Fruit fly (Drosophila melanogaster): ENCODE results near the gene CG3345.

CG3345 gene

DNA sequence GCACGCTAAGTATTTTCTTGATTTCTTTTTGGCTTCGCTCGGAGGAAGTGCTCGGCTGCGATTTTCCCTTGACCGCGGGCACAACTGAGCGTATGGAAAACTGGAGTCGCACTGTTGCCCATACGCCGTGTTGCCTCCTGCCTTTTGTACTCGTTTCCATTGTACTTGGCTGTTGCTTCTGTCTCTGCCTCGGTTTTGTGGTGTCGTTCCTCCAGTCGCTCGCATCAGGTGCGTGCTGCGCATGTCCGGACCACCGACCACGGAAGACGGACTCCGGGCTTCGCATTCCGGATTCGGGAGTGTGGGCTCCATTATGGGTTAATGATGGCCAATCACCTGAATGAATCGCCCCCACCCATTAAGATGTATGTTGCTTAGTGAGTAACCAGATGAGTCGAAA, 22.8 kb downstream of the CG3345 start, which contains the start of gene CG3625 (continued):
- TF ChIP-seq CG4617 (GFP tag; optimal IDR thresholded peaks at IDR 0.05; ENCODE audit: borderline replicate concordance): no peak
- TF ChIP-seq hkb (optimal IDR thresholded peaks at IDR 0.05): no peak
- TF ChIP-seq hkb (GFP tag; IDR thresholded peaks at IDR 0.05): no peak
- TF ChIP-seq Meics (GFP tag; optimal IDR thresholded peaks at IDR 0.05): no peak
- TF ChIP-seq CG7556 (GFP tag; optimal IDR thresholded peaks at IDR 0.05): no peak
- TF ChIP-seq tup (GFP tag; optimal IDR thresholded peaks at IDR 0.05): no peak
- no peak for TF ChIP-seq Hr3 (GFP tag; optimal IDR thresholded peaks at IDR 0.05)
- no peak for TF ChIP-seq CG7357 (GFP tag; IDR thresholded peaks at IDR 0.05)
- TF ChIP-seq odd (GFP tag; optimal IDR thresholded peaks at IDR 0.05): no peak
- no peak for TF ChIP-seq CG12104 (GFP tag; optimal IDR thresholded peaks at IDR 0.05)
- TF ChIP-seq unc-4 (GFP tag; IDR thresholded peaks at IDR 0.05; ENCODE audit: partially characterized antibody): no peak
- no peak for TF ChIP-seq az2 (GFP tag; optimal IDR thresholded peaks at IDR 0.05)
- no peak for TF ChIP-seq CG1529 (GFP tag; optimal IDR thresholded peaks at IDR 0.05)
- no peak for TF ChIP-seq pita (GFP tag; optimal IDR thresholded peaks at IDR 0.05)
- no peak for TF ChIP-seq CG14441 (GFP tag; IDR thresholded peaks at IDR 0.05)
- TF ChIP-seq Ptx1 (GFP tag; IDR thresholded peaks at IDR 0.05): no peak
- TF ChIP-seq fu2 (GFP tag; optimal IDR thresholded peaks at IDR 0.05): no peak
- no peak for TF ChIP-seq Stat92E (GFP tag; optimal IDR thresholded peaks at IDR 0.05)
- no peak for TF ChIP-seq CG32767 (GFP tag; IDR thresholded peaks at IDR 0.05)
- TF ChIP-seq Nf-YC (tag; optimal IDR thresholded peaks at IDR 0.05): peak; percentile 49
- no peak for TF ChIP-seq Side (GFP tag; optimal IDR thresholded peaks at IDR 0.05)
- TF ChIP-seq CG2889 (GFP tag; IDR thresholded peaks at IDR 0.05): no peak
- TF ChIP-seq CG43689 (GFP tag; IDR thresholded peaks at IDR 0.05): no peak
- no peak for TF ChIP-seq Chrac-16 (GFP tag; optimal IDR thresholded peaks at IDR 0.05)
- no peak for TF ChIP-seq Gug (GFP tag; IDR thresholded peaks at IDR 0.05)
- peak; percentile 24; the same call in 1 of the 2 replicates for TF ChIP-seq Bgb (GFP tag; IDR thresholded peaks at IDR 0.05; ENCODE audit: partially characterized antibody)
- TF ChIP-seq D19A (tag; optimal IDR thresholded peaks at IDR 0.05): no peak
- no peak for TF ChIP-seq CG2202 (tag; optimal IDR thresholded peaks at IDR 0.05)
- TF ChIP-seq Doc3 (GFP tag; IDR thresholded peaks at IDR 0.05; ENCODE audit: partially characterized antibody): no peak
- TF ChIP-seq CG34224 (GFP tag; IDR thresholded peaks at IDR 0.05; ENCODE audit: partially characterized antibody): no peak
- TF ChIP-seq chif (GFP tag; optimal IDR thresholded peaks at IDR 0.05): no peak
- TF ChIP-seq gce (GFP tag; IDR thresholded peaks at IDR 0.05): no peak
- TF ChIP-seq Oli (tag; optimal IDR thresholded peaks at IDR 0.05): no peak
- no peak for TF ChIP-seq CG13624 (GFP tag; optimal IDR thresholded peaks at IDR 0.05)
- 0 out of 2 replicates have a peak, but pooled peaks have one; percentile 9 for TF ChIP-seq lmd (GFP tag; IDR thresholded peaks at IDR 0.05)
- TF ChIP-seq CG3407 (GFP tag; optimal IDR thresholded peaks at IDR 0.05): no peak
- TF ChIP-seq yki (optimal IDR thresholded peaks at IDR 0.05): no peak
- TF ChIP-seq dan (GFP tag; IDR thresholded peaks at IDR 0.05): no peak
- no peak for TF ChIP-seq psq (GFP tag; optimal IDR thresholded peaks at IDR 0.05)
- 0 out of 2 replicates have a peak, but pooled peaks have one; percentile 21 for TF ChIP-seq CG32532 (GFP tag; IDR thresholded peaks at IDR 0.05)
- TF ChIP-seq danr (GFP tag; IDR thresholded peaks at IDR 0.05): no peak
- TF ChIP-seq rib (GFP tag; IDR thresholded peaks at IDR 0.05): no peak
- TF ChIP-seq wek (GFP tag; optimal IDR thresholded peaks at IDR 0.05): no peak
- TF ChIP-seq Atf6 (GFP tag; IDR thresholded peaks at IDR 0.05): no peak
- TF ChIP-seq CG11504 (tag; optimal IDR thresholded peaks at IDR 0.05): no peak
- TF ChIP-seq HLHmδ (GFP tag; optimal IDR thresholded peaks at IDR 0.05): no peak
- no peak for TF ChIP-seq sqz (GFP tag; optimal IDR thresholded peaks at IDR 0.05)
- TF ChIP-seq Hr39 (optimal IDR thresholded peaks at IDR 0.05): no peak
- no peak for TF ChIP-seq crc (GFP tag; optimal IDR thresholded peaks at IDR 0.05)
- 0 out of 2 replicates have a peak, but pooled peaks have one; percentile 43 for TF ChIP-seq CG7372 (GFP tag; IDR thresholded peaks at IDR 0.05)
- no peak for TF ChIP-seq CG10267 (tag; optimal IDR thresholded peaks at IDR 0.05)
- no peak for TF ChIP-seq CG3065 (GFP tag; optimal IDR thresholded peaks at IDR 0.05)
- no peak for TF ChIP-seq HHEX (GFP tag; optimal IDR thresholded peaks at IDR 0.05)
